Worm (Caenorhabditis elegans) whole organism, early embryonic: Measurements from ENCODE around the gene C45H4.14.

Experiments
- B0310.2 ChIP-seq: sonication (generic microtip); optimal IDR thresholded peaks from 2 replicates; lab custom pipeline; 2016; ENCODE audit warnings: mild to moderate bottlenecking, missing genetic modification characterization, missing compliant biosample characterization
- F13C5.2 ChIP-seq: sonication (generic microtip); optimal IDR thresholded peaks from 2 replicates; lab custom pipeline; 2017; ENCODE audit warnings: mild to moderate bottlenecking, missing genetic modification characterization, inconsistent platforms, missing compliant biosample characterization
- aly-1 ChIP-seq: sonication (generic microtip); optimal IDR thresholded peaks from 2 replicates; lab custom pipeline; 2016; ENCODE audit warnings: missing genetic modification characterization, missing compliant biosample characterization
- ama-1 ChIP-seq: fragments of 150-350 bp; optimal IDR thresholded peaks from 2 replicates; lab custom pipeline; 2014
- ceh-13 ChIP-seq: fragments of 200-800 bp; sonication (Bioruptor generic); optimal IDR thresholded peaks from 2 replicates; lab custom pipeline; 2018; ENCODE audit warnings: mild to moderate bottlenecking, missing genetic modification characterization, missing compliant biosample characterization
- ceh-36 ChIP-seq: sonication (generic microtip); optimal IDR thresholded peaks from 2 replicates; lab custom pipeline; 2016; ENCODE audit warnings: missing genetic modification characterization, inconsistent platforms, missing compliant biosample characterization
- ets-7 ChIP-seq: sonication (generic microtip); optimal IDR thresholded peaks from 2 replicates; lab custom pipeline; 2016; ENCODE audit warnings: missing genotype, missing genetic modification characterization, missing compliant biosample characterization
- flt-1 ChIP-seq: fragments of 200-800 bp; sonication (Bioruptor generic); IDR thresholded peaks from 2 replicates; pipeline ENCODE4 v1.3.6; 2022; ENCODE audit warnings: missing genetic modification characterization, missing compliant biosample characterization
- hmbx-1 ChIP-seq: sonication (generic microtip); optimal IDR thresholded peaks from 2 replicates; lab custom pipeline; 2016; ENCODE audit warnings: mild to moderate bottlenecking, missing genetic modification characterization, missing compliant biosample characterization
- hmg-4 ChIP-seq: fragments of 200-800 bp; sonication (Bioruptor generic); optimal IDR thresholded peaks from 2 replicates; lab custom pipeline; 2018; ENCODE audit warnings: mild to moderate bottlenecking, missing genetic modification characterization, missing compliant biosample characterization
- hnd-1 ChIP-seq: sonication (generic microtip); optimal IDR thresholded peaks from 2 replicates; lab custom pipeline; 2016; ENCODE audit warnings: missing genetic modification characterization, missing compliant biosample characterization
- pes-1 ChIP-seq: fragments of 200-800 bp; sonication (Bioruptor generic); IDR thresholded peaks from 2 replicates; pipeline ENCODE4 v1.3.6; 2022; ENCODE audit warnings: missing genetic modification reagents, missing genetic modification characterization, missing compliant biosample characterization
- scrt-1 ChIP-seq: fragments of 200-800 bp; sonication (Bioruptor generic); IDR thresholded peaks from 2 replicates; pipeline ENCODE4 v1.3.6; 2022; ENCODE audit warnings: missing genetic modification characterization, missing compliant biosample characterization
- sea-1 ChIP-seq: fragments of 200-800 bp; sonication (Bioruptor generic); conservative IDR thresholded peaks from 2 replicates; pipeline ENCODE4 v1.3.6; 2022; ENCODE audit warnings: missing genetic modification characterization, missing compliant biosample characterization
- tbx-11 ChIP-seq: fragments of 200-800 bp; sonication (Bioruptor generic); IDR thresholded peaks from 2 replicates; pipeline ENCODE4 v1.3.6; 2022; ENCODE audit warnings: missing genetic modification characterization, missing compliant biosample characterization
- tbx-37 ChIP-seq: fragments of 200-800 bp; sonication (Bioruptor generic); conservative IDR thresholded peaks from 2 replicates; pipeline ENCODE4 v1.3.6; 2022; ENCODE audit warnings: missing genetic modification reagents, missing genetic modification characterization, missing compliant biosample characterization
- tra-4 ChIP-seq: sonication (generic microtip); optimal IDR thresholded peaks from 2 replicates; lab custom pipeline; 2017; ENCODE audit warnings: missing genetic modification characterization, missing compliant biosample characterization

C45H4.14 gene

DNA sequence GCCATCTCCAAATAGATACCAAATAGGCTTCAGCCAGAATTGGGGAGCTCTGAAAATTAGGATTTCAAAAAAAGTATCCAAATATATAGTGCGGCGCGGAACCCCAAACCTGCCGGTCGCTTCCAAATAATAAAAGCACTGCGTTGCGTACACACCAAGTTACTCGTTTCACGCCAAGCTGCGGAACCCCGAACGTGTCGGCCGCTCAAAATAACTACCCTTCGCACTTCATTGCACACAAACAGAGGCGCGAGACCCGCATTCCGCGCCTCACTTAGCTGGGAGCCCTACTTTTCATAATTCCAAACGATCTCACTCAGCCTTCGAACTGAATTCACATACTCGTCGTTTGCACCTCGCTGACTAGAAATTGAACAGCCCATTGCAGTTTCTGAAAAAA lies 40.4 kb upstream of the C45H4.14 start:
- TF ChIP-seq flt-1 (no peak), F13C5.2 (tag; lab: Kevin White, UChicago) (no peak), B0310.2 (no peak), hnd-1 (no peak), ets-7 (tag; lab: Kevin White, UChicago) (no peak), ama-1 (lab: Kevin White, UChicago) (no peak), aly-1 (tag; lab: Kevin White, UChicago) (no peak)

DNA sequence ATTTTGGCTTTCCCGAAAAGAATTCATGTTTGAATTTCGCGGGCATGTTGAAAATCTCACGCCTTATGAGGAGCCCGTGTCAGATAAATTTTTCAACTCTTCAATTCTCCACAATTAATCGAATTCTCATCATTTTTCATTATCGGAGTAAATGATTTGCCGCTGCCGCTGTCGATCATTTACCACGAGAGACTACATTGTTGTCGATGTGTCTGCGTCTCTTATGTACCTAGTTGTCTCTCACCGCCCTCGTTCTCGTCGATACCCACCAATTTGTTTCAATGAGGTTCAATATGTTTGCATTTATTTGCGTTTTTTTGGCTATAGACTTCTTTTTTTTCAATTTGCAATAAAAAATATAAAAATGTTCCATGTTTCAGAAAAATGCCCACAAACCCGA lies 32.9 kb upstream of the C45H4.14 start, which contains the start of gene nhr-13:
TSS of gene nhr-13 (plus strand) at position 369 of the 400 bp plus-strand sequence.
- TF ChIP-seq ceh-13 (GFP tag; lab: Kevin White, UChicago) (no peak), ceh-36 (tag; lab: Kevin White, UChicago) (no peak), sea-1 (GFP tag; lab: Robert Waterston, UW) (no peak), flt-1 (no peak), scrt-1 (GFP tag; lab: Robert Waterston, UW) (no peak), aly-1 (tag; lab: Kevin White, UChicago) (no peak)

DNA sequence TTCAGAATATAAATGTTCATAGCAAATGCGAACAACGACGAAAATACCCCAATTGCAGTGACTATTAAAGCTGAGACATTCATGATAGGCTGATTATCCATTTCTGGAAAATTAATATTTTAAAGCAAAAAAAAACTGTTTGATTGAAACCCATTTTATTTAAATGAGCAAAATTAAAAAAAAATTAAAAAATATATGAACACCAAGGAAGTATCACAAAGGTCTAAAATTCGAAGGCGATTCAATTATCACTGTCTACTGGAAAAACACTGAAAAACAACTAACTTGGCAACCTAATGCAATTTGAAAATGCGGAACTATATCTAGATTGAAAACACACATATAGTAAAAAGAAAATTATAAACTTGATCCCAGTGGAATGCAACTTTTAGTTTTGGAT lies 31.9 kb upstream of the C45H4.14 start, which contains the start of gene srbc-42:
TSS of gene srbc-42 (minus strand) at position 101 of the 400 bp plus-strand sequence.
- no peak for TF ChIP-seq tbx-37
- TF ChIP-seq flt-1, result no peak
- TF ChIP-seq ceh-13 (GFP tag; lab: Kevin White, UChicago), result no peak
- no peak for TF ChIP-seq sea-1 (GFP tag; lab: Robert Waterston, UW)
- no peak for TF ChIP-seq ama-1 (lab: Kevin White, UChicago)
- no peak for TF ChIP-seq tbx-11 (GFP tag; lab: Robert Waterston, UW)
- no peak for TF ChIP-seq B0310.2
- no peak for TF ChIP-seq hmg-4 (GFP tag; lab: Kevin White, UChicago)
- no peak for TF ChIP-seq ets-7 (tag; lab: Kevin White, UChicago)
- no peak for TF ChIP-seq hmbx-1 (tag; lab: Kevin White, UChicago)
- TF ChIP-seq F13C5.2 (tag; lab: Kevin White, UChicago), result no peak
- no peak for TF ChIP-seq scrt-1 (GFP tag; lab: Robert Waterston, UW)
- TF ChIP-seq hnd-1, result no peak

DNA sequence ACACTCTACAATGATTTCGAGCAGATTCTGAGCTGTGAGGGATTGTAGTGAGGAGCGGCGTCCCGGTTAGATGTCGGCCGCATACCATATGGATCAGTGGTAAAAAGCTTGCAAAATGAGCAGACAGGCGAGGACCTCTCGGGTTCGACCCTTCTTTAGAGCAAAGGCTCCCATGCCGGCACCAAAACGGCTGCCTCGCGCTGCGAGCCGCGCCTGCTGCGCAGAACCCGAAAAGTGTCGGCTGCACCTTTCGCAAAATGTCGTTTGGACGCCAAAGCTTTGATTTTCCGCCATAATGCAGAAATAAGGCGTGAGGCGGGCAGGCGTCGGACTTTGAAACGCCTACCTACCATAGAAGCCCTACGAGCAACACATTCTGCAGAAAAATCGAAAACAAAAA lies 31.2 kb upstream of the C45H4.14 start:
- TF ChIP-seq hnd-1 (no peak), scrt-1 (GFP tag; lab: Robert Waterston, UW) (no peak), ceh-13 (GFP tag; lab: Kevin White, UChicago) (no peak), ceh-36 (tag; lab: Kevin White, UChicago) (no peak), F13C5.2 (tag; lab: Kevin White, UChicago) (no peak), tra-4 (tag; lab: Kevin White, UChicago) (no peak), tbx-37 (no peak), flt-1 (no peak), hmg-4 (GFP tag; lab: Kevin White, UChicago) (no peak), ets-7 (tag; lab: Kevin White, UChicago) (no peak), ama-1 (lab: Kevin White, UChicago) (no peak), tbx-11 (GFP tag; lab: Robert Waterston, UW) (no peak), B0310.2 (no peak)

DNA sequence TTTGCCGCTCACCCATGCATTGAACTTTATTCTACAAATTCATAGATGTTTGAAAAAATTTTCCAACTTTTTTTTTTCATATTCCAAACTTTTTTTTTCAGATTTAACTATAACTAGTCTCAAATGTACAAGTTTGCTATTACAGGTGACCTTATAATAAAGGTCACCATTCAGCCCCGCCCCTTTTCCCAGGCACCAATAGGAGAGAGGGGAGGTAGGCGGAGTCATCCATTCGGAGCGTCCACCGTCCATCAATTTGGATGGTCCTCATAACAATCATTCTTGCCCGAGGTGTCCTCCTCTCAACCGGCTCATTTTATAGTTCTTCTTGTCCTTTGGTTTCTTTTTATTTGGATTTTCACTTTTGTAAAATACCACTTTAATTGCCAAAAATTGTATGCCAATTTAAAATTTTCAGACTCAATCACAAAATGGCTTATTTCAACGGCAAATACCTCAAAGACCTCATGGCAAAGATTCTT lies 28.7 kb upstream of the C45H4.14 start, which contains the start of gene Y5H2B.3:
TSS of gene Y5H2B.3 (plus strand) at position 432 of the 482 bp plus-strand sequence.
- no peak for TF ChIP-seq pes-1
- TF ChIP-seq sea-1 (GFP tag; lab: Robert Waterston, UW), result no peak
- TF ChIP-seq ceh-36 (tag; lab: Kevin White, UChicago), result no peak
- no peak for TF ChIP-seq tra-4 (tag; lab: Kevin White, UChicago)
- no peak for TF ChIP-seq ama-1 (lab: Kevin White, UChicago)
- TF ChIP-seq hmbx-1 (tag; lab: Kevin White, UChicago), result no peak
- no peak for TF ChIP-seq scrt-1 (GFP tag; lab: Robert Waterston, UW)
- no peak for TF ChIP-seq hnd-1
- TF ChIP-seq ceh-13 (GFP tag; lab: Kevin White, UChicago), result no peak
- TF ChIP-seq ets-7 (tag; lab: Kevin White, UChicago), result no peak
- TF ChIP-seq tbx-37, result no peak
- no peak for TF ChIP-seq aly-1 (tag; lab: Kevin White, UChicago)
- no peak for TF ChIP-seq B0310.2

DNA sequence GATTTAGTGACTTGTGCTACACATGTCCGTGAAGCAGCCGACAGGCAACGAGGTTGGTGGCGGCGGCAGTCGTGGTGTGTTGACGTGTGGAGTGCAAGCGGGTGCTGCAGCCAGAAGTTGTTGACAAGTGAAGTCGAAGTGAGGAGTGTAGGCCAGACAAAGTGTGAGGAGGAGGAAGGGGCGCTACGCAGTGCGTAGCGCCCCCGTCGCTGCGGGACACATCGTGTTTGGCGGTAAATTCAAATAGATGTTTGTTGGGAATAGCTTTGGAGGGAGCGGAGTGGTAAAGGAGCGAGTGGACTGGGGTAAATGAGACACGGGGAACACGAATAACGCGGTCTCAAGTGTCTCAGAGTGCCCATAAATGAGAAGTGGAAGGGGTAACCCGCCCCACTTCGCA lies 26.3 kb upstream of the C45H4.14 start:
- TF ChIP-seq hmg-4 (GFP tag; lab: Kevin White, UChicago) (no peak), flt-1 (no peak), sea-1 (GFP tag; lab: Robert Waterston, UW) (no peak), ets-7 (tag; lab: Kevin White, UChicago) (no peak), hnd-1 (no peak), B0310.2 (no peak), ceh-13 (GFP tag; lab: Kevin White, UChicago) (no peak), tbx-11 (GFP tag; lab: Robert Waterston, UW) (no peak)

DNA sequence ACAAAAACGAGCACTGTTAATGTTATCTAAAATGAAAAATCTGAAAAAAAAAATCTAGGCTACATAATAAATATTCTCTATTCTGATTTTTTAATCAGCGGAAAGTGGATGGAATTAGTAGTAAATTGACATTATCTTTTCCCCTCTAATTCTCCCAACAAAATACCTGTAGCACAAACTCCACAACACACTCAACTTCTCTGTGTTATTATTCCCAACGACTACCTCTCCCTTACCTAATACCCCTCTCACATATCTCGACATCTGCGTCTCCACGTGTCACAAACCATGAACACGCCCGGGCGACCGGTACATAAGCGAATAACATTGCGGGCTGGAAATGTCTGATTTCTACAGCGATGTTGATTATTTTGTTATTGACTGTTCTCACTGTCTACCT lies 23.9 kb upstream of the C45H4.14 start, which contains the start of gene cyp-33C2:
TSS of gene cyp-33C2 (plus strand) at position 327 of the 400 bp plus-strand sequence.
- TF ChIP-seq hnd-1 (no peak), hmbx-1 (tag; lab: Kevin White, UChicago) (no peak)

DNA sequence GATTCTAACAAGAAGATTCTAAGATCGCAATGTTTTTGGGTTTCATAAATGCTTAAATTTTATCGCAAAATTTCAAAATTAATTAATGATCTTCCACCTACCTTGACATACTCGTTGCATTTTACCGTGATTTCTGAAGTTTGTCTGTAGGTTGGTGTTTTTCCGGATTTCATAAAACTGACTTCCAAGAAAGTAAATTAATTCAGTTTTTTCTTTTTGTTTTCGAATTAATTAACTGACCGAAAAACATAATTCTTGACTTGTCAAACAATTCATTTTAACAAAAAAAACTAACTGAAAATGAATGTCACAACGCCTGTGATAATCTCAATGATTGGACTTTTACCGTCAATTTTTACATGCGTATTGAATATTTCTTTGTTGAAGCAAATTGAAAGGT lies 22.5 kb upstream of the C45H4.14 start, which contains the start of gene srbc-16:
TSS of gene srbc-16 (plus strand) at position 301 of the 400 bp plus-strand sequence.
- no peak for TF ChIP-seq hmbx-1 (tag; lab: Kevin White, UChicago)
- no peak for TF ChIP-seq pes-1
- TF ChIP-seq tbx-37, result no peak
- no peak for TF ChIP-seq sea-1 (GFP tag; lab: Robert Waterston, UW)
- no peak for TF ChIP-seq hmg-4 (GFP tag; lab: Kevin White, UChicago)
- TF ChIP-seq flt-1, result no peak
- no peak for TF ChIP-seq ets-7 (tag; lab: Kevin White, UChicago)
